Worm (Caenorhabditis elegans) whole organism, L3 larva: Measurements from ENCODE around the gene E02H1.6.

ENCODE experiments used
- elt-3 ChIP-seq, 3 experiments: fragments of 150-350 bp in 1 of 3; sonication (generic microtip) in 2 of 3; optimal IDR thresholded peaks; 2 replicates in 2 of 3; 4 replicates in 1 of 3; lab custom pipeline; 2014 to 2017; ENCODE audit warnings: missing biosample characterization in 3 of 3, missing genetic modification characterization in 3 of 3
- fkh-10 ChIP-seq: sonication (generic microtip); optimal IDR thresholded peaks from 2 replicates; lab custom pipeline; 2017; ENCODE audit warnings: missing biosample characterization, missing genetic modification reagents, missing genetic modification characterization
- jun-1 ChIP-seq: fragments of 150-350 bp; optimal IDR thresholded peaks from 2 replicates; lab custom pipeline; 2014; ENCODE audit warnings: missing biosample characterization, missing genetic modification reagents, missing genetic modification characterization
- nfya-1 ChIP-seq: sonication (generic microtip); optimal IDR thresholded peaks from 2 replicates; lab custom pipeline; 2017; ENCODE audit warnings: missing genetic modification characterization, mild to moderate bottlenecking, missing compliant biosample characterization, antibody characterized with exemption, moderate library complexity; ENCODE audit not compliant: insufficient read depth
- nhr-12 ChIP-seq: fragments of 150-350 bp; optimal IDR thresholded peaks from 2 replicates; lab custom pipeline; 2014; ENCODE audit warnings: missing biosample characterization, missing genetic modification characterization
- nhr-28 ChIP-seq: fragments of 150-350 bp; optimal IDR thresholded peaks from 2 replicates; lab custom pipeline; 2014; ENCODE audit warnings: missing biosample characterization, missing genetic modification characterization
- nhr-76 ChIP-seq: fragments of 150-350 bp; sonication (generic microtip); optimal IDR thresholded peaks from 5 replicates; lab custom pipeline; 2014; ENCODE audit warnings: missing biosample characterization, missing genetic modification characterization
- nhr-77 ChIP-seq: fragments of 150-350 bp; optimal IDR thresholded peaks from 2 replicates; lab custom pipeline; 2014; ENCODE audit warnings: missing biosample characterization, missing genetic modification characterization
- sea-2 ChIP-seq: fragments of 150-350 bp; sonication (generic microtip); optimal IDR thresholded peaks from 4 replicates; lab custom pipeline; 2014; ENCODE audit warnings: missing biosample characterization, missing genetic modification reagents, missing genetic modification characterization
- tbx-2 ChIP-seq: sonication (generic microtip); optimal IDR thresholded peaks from 2 replicates; lab custom pipeline; 2016; ENCODE audit warnings: mild to moderate bottlenecking, missing genetic modification characterization, missing compliant biosample characterization

DNA sequence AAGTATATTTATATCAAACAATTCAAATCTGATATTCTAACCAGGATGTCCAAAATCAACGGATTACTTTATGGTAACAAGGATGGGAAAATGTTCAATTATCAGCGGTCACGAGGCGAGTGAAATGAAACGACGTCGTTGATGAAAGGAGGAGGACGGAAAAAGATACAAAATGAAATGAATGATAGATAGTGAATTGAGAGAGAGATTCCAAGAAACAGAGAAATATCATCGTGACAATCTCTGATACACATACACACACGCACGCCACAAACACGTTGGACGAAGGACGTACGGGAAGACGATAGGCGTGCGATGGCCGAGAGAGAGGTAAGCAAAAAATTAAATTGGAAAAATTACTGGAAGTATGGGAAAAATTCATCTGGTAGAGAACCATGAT, 4.6 kb downstream of the E02H1.6 start:
- TF ChIP-seq elt-3 (tag; optimal IDR thresholded peaks at IDR 0.05; lab: Kevin White, UChicago), result no peak
- TF ChIP-seq nhr-28 (tag; lab: Kevin White, UChicago), result no peak
- TF ChIP-seq nhr-12, result no peak
- TF ChIP-seq tbx-2, result peak; percentile 33
- peak; percentile 70 for TF ChIP-seq jun-1 (tag; lab: Kevin White, UChicago)
- no peak for TF ChIP-seq sea-2 (GFP tag; lab: Kevin White, UChicago)
- TF ChIP-seq nhr-76 (tag; lab: Kevin White, UChicago), result no peak
- peak; percentile 53 for TF ChIP-seq nfya-1 (tag; lab: Kevin White, UChicago)
- TF ChIP-seq nhr-77, result no peak
- TF ChIP-seq fkh-10, result no peak
